Worm (Caenorhabditis elegans) whole organism, L3 larva: ENCODE results near the gene srj-49.

ENCODE experiments used
- ama-1 ChIP-seq: fragments of 150-350 bp; optimal IDR thresholded peaks from 2 replicates; lab custom pipeline; 2018
- ceh-82 ChIP-seq: fragments of 150-350 bp; optimal IDR thresholded peaks from 2 replicates; lab custom pipeline; 2014; ENCODE audit warnings: missing biosample characterization, missing genetic modification characterization
- elt-3 ChIP-seq, 3 experiments: fragments of 150-350 bp in 1 of 3; sonication (generic microtip) in 2 of 3; optimal IDR thresholded peaks; 2 replicates in 2 of 3; 4 replicates in 1 of 3; lab custom pipeline; 2014 to 2017; ENCODE audit warnings: missing biosample characterization in 3 of 3, missing genetic modification characterization in 3 of 3
- jun-1 ChIP-seq: fragments of 150-350 bp; optimal IDR thresholded peaks from 2 replicates; lab custom pipeline; 2014; ENCODE audit warnings: missing biosample characterization, missing genetic modification reagents, missing genetic modification characterization
- mdl-1 ChIP-seq: fragments of 150-350 bp; optimal IDR thresholded peaks from 2 replicates; lab custom pipeline; 2014; ENCODE audit warnings: missing biosample characterization, missing genetic modification characterization
- nhr-11 ChIP-seq: fragments of 150-350 bp; optimal IDR thresholded peaks from 2 replicates; lab custom pipeline; 2014; ENCODE audit warnings: missing biosample characterization, missing genetic modification characterization
- nhr-28 ChIP-seq: fragments of 150-350 bp; optimal IDR thresholded peaks from 2 replicates; lab custom pipeline; 2014; ENCODE audit warnings: missing biosample characterization, missing genetic modification characterization
- nhr-76 ChIP-seq: fragments of 150-350 bp; sonication (generic microtip); optimal IDR thresholded peaks from 5 replicates; lab custom pipeline; 2014; ENCODE audit warnings: missing biosample characterization, missing genetic modification characterization
- pha-4 ChIP-seq: fragments of 150-350 bp; optimal IDR thresholded peaks from 2 replicates; lab custom pipeline; 2014; ENCODE audit warnings: missing biosample characterization, missing genetic modification reagents, missing genetic modification characterization
- sea-2 ChIP-seq: fragments of 150-350 bp; sonication (generic microtip); optimal IDR thresholded peaks from 4 replicates; lab custom pipeline; 2014; ENCODE audit warnings: missing biosample characterization, missing genetic modification reagents, missing genetic modification characterization
- snpc-4 ChIP-seq: fragments of 150-350 bp; optimal IDR thresholded peaks from 2 replicates; lab custom pipeline; 2014; ENCODE audit warnings: missing biosample characterization, missing genetic modification characterization
- unc-62 ChIP-seq: fragments of 150-350 bp; sonication (generic microtip); optimal IDR thresholded peaks from 4 replicates; lab custom pipeline; 2014; ENCODE audit warnings: missing biosample characterization, missing genetic modification reagents, missing genetic modification characterization
- ztf-4 ChIP-seq: fragments of 150-350 bp; optimal IDR thresholded peaks from 2 replicates; lab custom pipeline; 2014; ENCODE audit warnings: missing biosample characterization, missing genetic modification characterization

DNA sequence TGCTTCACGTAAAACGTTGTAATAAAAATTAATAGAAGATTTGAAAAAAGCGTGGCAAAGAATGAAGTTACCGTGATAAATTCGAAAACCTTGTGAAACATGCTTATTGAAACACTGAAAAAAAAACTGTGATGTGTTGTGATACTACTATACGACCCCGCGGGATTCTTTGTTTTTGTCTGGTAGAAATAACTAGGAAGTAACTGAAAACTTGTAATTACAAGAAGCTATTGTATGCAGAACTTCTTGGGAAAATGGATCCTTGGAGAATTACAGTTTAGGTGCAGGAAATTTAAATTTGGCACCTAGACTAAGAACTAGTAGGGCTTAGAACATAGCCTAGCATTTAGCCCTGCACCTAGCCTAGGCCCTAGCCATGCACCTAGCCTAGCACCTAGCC is 31.7 kb upstream of the srj-49 start, which contains the start of gene str-39:
- TF ChIP-seq ceh-82 (tag; lab: Kevin White, UChicago) = no peak
- no peak for TF ChIP-seq ama-1 (lab: Kevin White, UChicago)
- no peak for TF ChIP-seq pha-4 (tag; lab: Kevin White, UChicago)
- TF ChIP-seq nhr-28 (tag; lab: Kevin White, UChicago) = no peak
- no peak for TF ChIP-seq snpc-4 (tag; lab: Kevin White, UChicago)
- TF ChIP-seq ztf-4 (tag; lab: Kevin White, UChicago) = no peak
- TF ChIP-seq elt-3 (tag; optimal IDR thresholded peaks at IDR 0.05; lab: Kevin White, UChicago) = no peak
- TF ChIP-seq nhr-76 (tag; lab: Kevin White, UChicago) = no peak
- no peak for TF ChIP-seq jun-1 (tag; lab: Kevin White, UChicago)
- no peak for TF ChIP-seq unc-62 (GFP tag; lab: Kevin White, UChicago)
- no peak for TF ChIP-seq mdl-1 (tag; lab: Kevin White, UChicago)
- TF ChIP-seq nhr-11 (tag; lab: Kevin White, UChicago) = no peak
- no peak for TF ChIP-seq sea-2 (GFP tag; lab: Kevin White, UChicago)
